Fruit fly (Drosophila melanogaster) Kc167 (cell line): ENCODE results near the gene CG6048.

Experiments
- h ChIP-seq: fragments of >200 bp; optimal IDR thresholded peaks from 3 replicates; lab custom pipeline; 2018; ENCODE audit warnings: missing external identifiers
- insv ChIP-seq: fragments of >200 bp; optimal IDR thresholded peaks from 3 replicates; lab custom pipeline; 2018; ENCODE audit warnings: missing external identifiers
- psq ChIP-seq: fragments of >200 bp; optimal IDR thresholded peaks from 2 replicates; lab custom pipeline; 2017; ENCODE audit warnings: missing external identifiers

dm6 chrX:5995951-5996350, 43.6 kb downstream of the CG6048 start:
- TF ChIP-seq psq (lab: Kevin White, UChicago) (no peak), insv (lab: Kevin White, UChicago) (no peak), h (lab: Kevin White, UChicago) (no peak)
